Worm (Caenorhabditis elegans) whole organism, late embryonic: ENCODE data around the gene ZK1058.9.

Experiments used
- ama-1 ChIP-seq: fragments of 150-350 bp; optimal IDR thresholded peaks from 2 replicates; lab custom pipeline; 2014
- ceh-18 ChIP-seq: sonication (generic microtip); optimal IDR thresholded peaks from 2 replicates; lab custom pipeline; 2016; ENCODE audit warnings: missing genetic modification characterization, missing compliant biosample characterization
- ceh-22 ChIP-seq: sonication (generic microtip); optimal IDR thresholded peaks from 2 replicates; lab custom pipeline; 2017; ENCODE audit warnings: missing biosample characterization, missing genetic modification characterization
- fkh-10 ChIP-seq: fragments of 150-350 bp; optimal IDR thresholded peaks from 2 replicates; lab custom pipeline; 2014; ENCODE audit warnings: missing biosample characterization, missing genetic modification reagents, missing genetic modification characterization
- gmeb-2 ChIP-seq: sonication (generic microtip); optimal IDR thresholded peaks from 2 replicates; lab custom pipeline; 2016; ENCODE audit warnings: missing genetic modification characterization, inconsistent platforms, missing compliant biosample characterization
- pha-4 ChIP-seq: fragments of 150-350 bp; optimal IDR thresholded peaks from 2 replicates; lab custom pipeline; 2018; ENCODE audit warnings: missing biosample characterization, missing genetic modification reagents, missing genetic modification characterization
- pqm-1 ChIP-seq: sonication (generic microtip); optimal IDR thresholded peaks from 2 replicates; lab custom pipeline; 2016; ENCODE audit warnings: missing genetic modification characterization, missing compliant biosample characterization
- rnt-1 ChIP-seq: sonication (generic microtip); optimal IDR thresholded peaks from 2 replicates; lab custom pipeline; 2016; ENCODE audit warnings: missing genetic modification characterization, missing compliant biosample characterization
- tbx-2 ChIP-seq: sonication (generic microtip); optimal IDR thresholded peaks from 2 replicates; lab custom pipeline; 2016; ENCODE audit warnings: missing genetic modification characterization, missing compliant biosample characterization
- unc-55 ChIP-seq: sonication (generic microtip); optimal IDR thresholded peaks from 2 replicates; lab custom pipeline; 2017; ENCODE audit warnings: missing biosample characterization, missing genetic modification reagents, missing genetic modification characterization

ce11 chrIII:3928136-3928535 is 2.1 kb upstream of the ZK1058.9 start, which contains the start of gene F37A8.1:
- no peak for TF ChIP-seq fkh-10 (GFP tag; lab: Kevin White, UChicago)
- no peak for TF ChIP-seq ama-1 (lab: Kevin White, UChicago)
- TF ChIP-seq tbx-2 (tag; lab: Kevin White, UChicago) = no peak
- TF ChIP-seq unc-55 (GFP tag; lab: Kevin White, UChicago) = no peak
- TF ChIP-seq ceh-22 (tag; lab: Kevin White, UChicago) = no peak
- no peak for TF ChIP-seq rnt-1 (tag; lab: Kevin White, UChicago)
- no peak for TF ChIP-seq pha-4
- no peak for TF ChIP-seq ceh-18 (tag; lab: Kevin White, UChicago)
- no peak for TF ChIP-seq gmeb-2 (tag; lab: Kevin White, UChicago)
- TF ChIP-seq pqm-1 (tag; lab: Kevin White, UChicago) = no peak
